Fruit fly (Drosophila melanogaster): ENCODE measurements around the gene CG31373.
A peak's percentile ranks its signal among the peaks of the same experiment; 100 is the strongest.

Gene CG31373

dm6 chr3R:10696371-10696777 is 12.8 kb downstream of the CG31373 start, which contains the start of the genes pug, CG14683 and CG46459 (continued):
- TF ChIP-seq OdsH (GFP tag; optimal IDR thresholded peaks at IDR 0.05) (peak; percentile 8), Sp1 (GFP tag; optimal IDR thresholded peaks at IDR 0.05) (no peak), foxo (GFP tag; optimal IDR thresholded peaks at IDR 0.05) (peak in 1 of 2 experiments; percentile 63), lola (GFP tag; optimal IDR thresholded peaks at IDR 0.05) (no peak), br (GFP tag; optimal IDR thresholded peaks at IDR 0.05) (peak; percentile 15), woc (GFP tag; optimal IDR thresholded peaks at IDR 0.05) (no peak), Vsx2 (GFP tag; optimal IDR thresholded peaks at IDR 0.05; ENCODE audit: partially characterized antibody) (no peak), usp (GFP tag; optimal IDR thresholded peaks at IDR 0.05) (no peak), GATAd (GFP tag; optimal IDR thresholded peaks at IDR 0.05) (peak; percentile 26), h (GFP tag; optimal IDR thresholded peaks at IDR 0.05) (peak; percentile 73), Rel (GFP tag; optimal IDR thresholded peaks at IDR 0.05) (no peak), Rel (tag; optimal IDR thresholded peaks at IDR 0.05) (peak; percentile 34)

- TF ChIP-seq br (GFP tag; optimal IDR thresholded peaks at IDR 0.05), result no peak
- no peak for TF ChIP-seq rgr (GFP tag; optimal IDR thresholded peaks at IDR 0.05)
- no peak for TF ChIP-seq fru (GFP tag; optimal IDR thresholded peaks at IDR 0.05)
- TF ChIP-seq woc (GFP tag; optimal IDR thresholded peaks at IDR 0.05), result no peak
- no peak for TF ChIP-seq CG32264 (GFP tag; optimal IDR thresholded peaks at IDR 0.05)
- TF ChIP-seq Hnf4 (GFP tag; optimal IDR thresholded peaks at IDR 0.05), result no peak
- TF ChIP-seq Jra (GFP tag; optimal IDR thresholded peaks at IDR 0.05), result no peak
- no peak for TF ChIP-seq lola (GFP tag; optimal IDR thresholded peaks at IDR 0.05)
- TF ChIP-seq Mio (GFP tag; optimal IDR thresholded peaks at IDR 0.05), result no peak
- no peak for TF ChIP-seq sv (GFP tag; optimal IDR thresholded peaks at IDR 0.05)
Measured at dm6 chr3R:10688835-10689234, 20.3 kb downstream of the CG31373 start.

dm6 chr3R:10688160-10688559 is 21.0 kb downstream of the CG31373 start:
- no peak for TF ChIP-seq Dif (GFP tag; optimal IDR thresholded peaks at IDR 0.05; ENCODE audit: partially characterized antibody)
- TF ChIP-seq Myc (optimal IDR thresholded peaks at IDR 0.05), result no peak
- TF ChIP-seq sage (GFP tag; optimal IDR thresholded peaks at IDR 0.05), result no peak
- TF ChIP-seq brk (GFP tag; optimal IDR thresholded peaks at IDR 0.05), result no peak
- no peak for TF ChIP-seq h (GFP tag; optimal IDR thresholded peaks at IDR 0.05)
- no peak for TF ChIP-seq rgr (GFP tag; optimal IDR thresholded peaks at IDR 0.05)

dm6 chr3R:10687312-10687711 is 21.9 kb downstream of the CG31373 start:
- TF ChIP-seq br (GFP tag; optimal IDR thresholded peaks at IDR 0.05) (no peak), CG32264 (GFP tag; optimal IDR thresholded peaks at IDR 0.05) (no peak), dmrt93B (GFP tag; optimal IDR thresholded peaks at IDR 0.05) (no peak), tai (GFP tag; optimal IDR thresholded peaks at IDR 0.05) (no peak), Dfd (GFP tag; optimal IDR thresholded peaks at IDR 0.05) (no peak), CrebA (GFP tag; optimal IDR thresholded peaks at IDR 0.05; ENCODE audit: borderline replicate concordance) (no peak), sv (GFP tag; optimal IDR thresholded peaks at IDR 0.05) (no peak), N (GFP tag; optimal IDR thresholded peaks at IDR 0.05) (no peak), Hr78 (GFP tag; optimal IDR thresholded peaks at IDR 0.05) (no peak), Sp1 (GFP tag; optimal IDR thresholded peaks at IDR 0.05) (no peak), jim (GFP tag; optimal IDR thresholded peaks at IDR 0.05) (no peak), dsf (GFP tag; optimal IDR thresholded peaks at IDR 0.05; ENCODE audit: borderline replicate concordance) (no peak), Vsx2 (GFP tag; optimal IDR thresholded peaks at IDR 0.05; ENCODE audit: partially characterized antibody) (no peak), Dif (GFP tag; optimal IDR thresholded peaks at IDR 0.05; ENCODE audit: partially characterized antibody) (no peak), OdsH (GFP tag; optimal IDR thresholded peaks at IDR 0.05) (no peak), GATAd (GFP tag; optimal IDR thresholded peaks at IDR 0.05) (no peak), usp (GFP tag; optimal IDR thresholded peaks at IDR 0.05) (no peak), ey (GFP tag; optimal IDR thresholded peaks at IDR 0.05) (no peak), foxo (GFP tag; optimal IDR thresholded peaks at IDR 0.05) (no peak)

- TF ChIP-seq dl (GFP tag; optimal IDR thresholded peaks at IDR 0.05; ENCODE audit: insufficient read depth in 1 of 2, partially characterized antibody in 2 of 2) (peak in 1 of 2 experiments; percentile 14), Sp1 (GFP tag; optimal IDR thresholded peaks at IDR 0.05) (no peak), dmrt93B (GFP tag; optimal IDR thresholded peaks at IDR 0.05) (no peak), Dif (GFP tag; optimal IDR thresholded peaks at IDR 0.05; ENCODE audit: partially characterized antibody) (peak; percentile 75), ey (GFP tag; optimal IDR thresholded peaks at IDR 0.05) (no peak), h (GFP tag; optimal IDR thresholded peaks at IDR 0.05) (peak; percentile 3), Vsx2 (GFP tag; optimal IDR thresholded peaks at IDR 0.05; ENCODE audit: partially characterized antibody) (peak; percentile 34), Myc (optimal IDR thresholded peaks at IDR 0.05) (no peak)
Measured at dm6 chr3R:10686307-10687094, 22.7 kb downstream of the CG31373 start, which contains the start of gene Skel. Gene Skel, plus strand, starts transcription at chr3R:10686943.

Measured in whole organism, wandering third instar larva.